Worm (Caenorhabditis elegans) whole organism, mixed stage, embryonic: ENCODE data around the gene emre-1.

ENCODE experiments used
- M03D4.4 ChIP-seq: sonication (generic microtip); optimal IDR thresholded peaks from 2 replicates; lab custom pipeline; 2017; ENCODE audit warnings: mild to moderate bottlenecking, missing genetic modification characterization, missing compliant biosample characterization
- ceh-39 ChIP-seq: fragments of 150-350 bp; optimal IDR thresholded peaks from 2 replicates; lab custom pipeline; 2014; ENCODE audit warnings: missing biosample characterization, missing genetic modification characterization
- ceh-43 ChIP-seq: fragments of 200-800 bp; sonication (Bioruptor generic); optimal IDR thresholded peaks from 2 replicates; lab custom pipeline; 2018; ENCODE audit warnings: mild to moderate bottlenecking, missing genetic modification characterization, moderate library complexity, missing compliant biosample characterization
- ceh-83 ChIP-seq: fragments of 200-800 bp; sonication (Bioruptor generic); optimal IDR thresholded peaks from 2 replicates; lab custom pipeline; 2018; ENCODE audit warnings: mild to moderate bottlenecking, missing genetic modification characterization, missing compliant biosample characterization
- ces-1 ChIP-seq: fragments of 150-350 bp; optimal IDR thresholded peaks from 2 replicates; lab custom pipeline; 2014; ENCODE audit warnings: missing biosample characterization, missing genetic modification reagents, missing genetic modification characterization
- cnd-1 ChIP-seq: fragments of 200-800 bp; sonication (Bioruptor generic); optimal IDR thresholded peaks from 2 replicates; lab custom pipeline; 2018; ENCODE audit warnings: mild to moderate bottlenecking, missing genetic modification characterization, missing compliant biosample characterization
- drap-1 ChIP-seq: fragments of 200-800 bp; sonication (Bioruptor generic); optimal IDR thresholded peaks from 3 replicates; lab custom pipeline; 2018; ENCODE audit warnings: mild to moderate bottlenecking, missing genetic modification characterization, missing compliant biosample characterization
- flh-1 ChIP-seq: fragments of 200-800 bp; sonication (Bioruptor generic); optimal IDR thresholded peaks from 2 replicates; lab custom pipeline; 2018; ENCODE audit warnings: mild to moderate bottlenecking, missing genetic modification characterization, moderate library complexity, missing compliant biosample characterization
- ham-2 ChIP-seq: fragments of 200-800 bp; sonication (Bioruptor generic); optimal IDR thresholded peaks from 2 replicates; lab custom pipeline; 2018; ENCODE audit warnings: mild to moderate bottlenecking, missing genetic modification characterization, missing compliant biosample characterization
- hlh-1 ChIP-seq: fragments of 150-350 bp; optimal IDR thresholded peaks from 2 replicates; lab custom pipeline; 2014; ENCODE audit warnings: missing biosample characterization, missing genetic modification reagents, missing genetic modification characterization
- lin-32 ChIP-seq: fragments of 200-800 bp; sonication (Bioruptor generic); optimal IDR thresholded peaks from 2 replicates; lab custom pipeline; 2018; ENCODE audit warnings: mild to moderate bottlenecking, missing genetic modification characterization, missing compliant biosample characterization
- lsy-2 ChIP-seq: fragments of 150-350 bp; optimal IDR thresholded peaks from 2 replicates; lab custom pipeline; 2014; ENCODE audit warnings: missing biosample characterization, missing genetic modification characterization
- mab-5 ChIP-seq: fragments of 150-350 bp; optimal IDR thresholded peaks from 2 replicates; lab custom pipeline; 2014; ENCODE audit warnings: missing biosample characterization, missing genetic modification characterization
- mep-1 ChIP-seq: fragments of 150-350 bp; optimal IDR thresholded peaks from 2 replicates; lab custom pipeline; 2017; ENCODE audit warnings: missing biosample characterization, missing genetic modification reagents, missing genetic modification characterization, inconsistent platforms
- mls-2 ChIP-seq: sonication (generic microtip); optimal IDR thresholded peaks from 2 replicates; lab custom pipeline; 2016; ENCODE audit warnings: mild to moderate bottlenecking, missing genetic modification characterization, moderate library complexity, missing compliant biosample characterization
- nhr-12 ChIP-seq: fragments of 150-350 bp; optimal IDR thresholded peaks from 2 replicates; lab custom pipeline; 2014; ENCODE audit warnings: missing biosample characterization, missing genetic modification characterization
- nhr-2 ChIP-seq: fragments of 150-350 bp; optimal IDR thresholded peaks from 2 replicates; lab custom pipeline; 2014; ENCODE audit warnings: missing biosample characterization, missing genetic modification characterization
- nhr-237 ChIP-seq: fragments of 150-350 bp; optimal IDR thresholded peaks from 2 replicates; lab custom pipeline; 2014; ENCODE audit warnings: missing biosample characterization, missing genetic modification characterization
- nhr-28 ChIP-seq: fragments of 150-350 bp; optimal IDR thresholded peaks from 2 replicates; lab custom pipeline; 2014; ENCODE audit warnings: missing biosample characterization, missing genetic modification characterization
- nhr-76 ChIP-seq: sonication (generic microtip); optimal IDR thresholded peaks from 2 replicates; lab custom pipeline; 2017; ENCODE audit warnings: missing biosample characterization, missing genetic modification characterization
- pha-4 ChIP-seq: fragments of 150-350 bp; optimal IDR thresholded peaks from 2 replicates; lab custom pipeline; 2018; ENCODE audit warnings: missing biosample characterization, missing genetic modification reagents, missing genetic modification characterization
- sem-2 ChIP-seq: fragments of 200-800 bp; sonication (Bioruptor generic); optimal IDR thresholded peaks from 2 replicates; lab custom pipeline; 2018; ENCODE audit warnings: mild to moderate bottlenecking, missing genetic modification characterization, missing compliant biosample characterization
- snpc-4 ChIP-seq: fragments of 150-350 bp; optimal IDR thresholded peaks from 2 replicates; lab custom pipeline; 2014; ENCODE audit warnings: missing biosample characterization, missing genetic modification characterization
- sptf-1 ChIP-seq: sonication (generic microtip); optimal IDR thresholded peaks from 2 replicates; lab custom pipeline; 2017; ENCODE audit warnings: mild to moderate bottlenecking, missing genetic modification characterization, moderate library complexity, missing compliant biosample characterization
- tbx-8 ChIP-seq: fragments of 200-800 bp; sonication (Bioruptor generic); optimal IDR thresholded peaks from 2 replicates; lab custom pipeline; 2018; ENCODE audit warnings: mild to moderate bottlenecking, missing genetic modification characterization, moderate library complexity, missing compliant biosample characterization
- zip-8 ChIP-seq: fragments of 150-350 bp; optimal IDR thresholded peaks from 2 replicates; lab custom pipeline; 2014; ENCODE audit warnings: missing biosample characterization, missing genetic modification characterization
- ztf-11 ChIP-seq: fragments of 150-350 bp; optimal IDR thresholded peaks from 2 replicates; lab custom pipeline; 2014; ENCODE audit warnings: missing biosample characterization, missing genetic modification characterization

The emre-1 gene

ce11 chrX:14947355-14947668 lies 32.2 kb upstream of the emre-1 start:
- TF ChIP-seq lsy-2 (tag; lab: Kevin White, UChicago) (no peak), sem-2 (no peak), flh-1 (GFP tag; lab: Kevin White, UChicago) (no peak), hlh-1 (tag; lab: Kevin White, UChicago) (no peak), nhr-76 (tag; lab: Kevin White, UChicago) (no peak), lin-32 (GFP tag; lab: Kevin White, UChicago) (no peak), ztf-11 (no peak), ceh-39 (tag; lab: Kevin White, UChicago) (no peak), ceh-83 (GFP tag; lab: Kevin White, UChicago) (no peak), snpc-4 (tag; lab: Kevin White, UChicago) (no peak), zip-8 (tag; lab: Kevin White, UChicago) (no peak), nhr-237 (tag; lab: Kevin White, UChicago) (no peak), M03D4.4 (tag; lab: Kevin White, UChicago) (no peak), pha-4 (tag; lab: Kevin White, UChicago) (no peak), tbx-8 (GFP tag; lab: Kevin White, UChicago) (no peak), cnd-1 (tag; lab: Kevin White, UChicago) (no peak), nhr-12 (tag; lab: Kevin White, UChicago) (no peak), mab-5 (tag; lab: Kevin White, UChicago) (no peak), mls-2 (tag; lab: Kevin White, UChicago) (no peak), nhr-2 (tag; lab: Kevin White, UChicago) (no peak)

- TF ChIP-seq drap-1 (GFP tag; lab: Kevin White, UChicago) (no peak), cnd-1 (tag; lab: Kevin White, UChicago) (no peak), mep-1 (tag; lab: Kevin White, UChicago) (no peak), nhr-28 (tag; lab: Kevin White, UChicago) (no peak), ztf-11 (no peak)
Measured at ce11 chrX:14951797-14952196, 27.7 kb upstream of the emre-1 start.

DNA sequence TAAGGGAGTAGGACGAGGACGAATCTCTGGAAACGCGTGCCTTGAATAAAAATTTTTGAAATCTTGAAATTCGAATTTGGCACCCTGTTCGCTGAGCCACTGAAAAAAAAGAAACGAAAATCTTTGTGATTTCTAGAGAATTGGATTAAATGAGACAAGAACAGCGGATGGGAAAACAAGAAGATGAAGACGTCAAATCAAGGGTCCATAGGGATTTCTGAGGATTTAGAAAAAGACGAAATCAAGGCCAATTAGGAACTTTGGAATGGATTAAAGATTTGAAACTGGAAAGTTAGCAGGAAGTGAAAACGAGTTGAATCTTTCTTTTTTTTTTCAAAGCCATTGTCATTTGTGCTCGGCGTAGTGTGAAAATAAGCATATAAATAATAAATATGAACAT lies 24.9 kb upstream of the emre-1 start, which contains the start of gene pag-3:
Gene pag-3 (minus strand): TSS at position 101 of the 400 bp plus-strand sequence.
- TF ChIP-seq mep-1 (tag; lab: Kevin White, UChicago), result no peak
- TF ChIP-seq flh-1 (GFP tag; lab: Kevin White, UChicago), result no peak
- no peak for TF ChIP-seq drap-1 (GFP tag; lab: Kevin White, UChicago)
- TF ChIP-seq ham-2 (GFP tag; lab: Kevin White, UChicago), result no peak

ce11 chrX:14957176-14957575 lies 22.3 kb upstream of the emre-1 start:
- peak; percentile 67 for TF ChIP-seq zip-8 (tag; lab: Kevin White, UChicago)
- TF ChIP-seq nhr-28 (tag; lab: Kevin White, UChicago), result no peak
- peak; percentile 11 for TF ChIP-seq ces-1 (GFP tag; lab: Kevin White, UChicago)

- TF ChIP-seq lsy-2 (tag; lab: Kevin White, UChicago) (no peak), zip-8 (tag; lab: Kevin White, UChicago) (no peak), ces-1 (GFP tag; lab: Kevin White, UChicago) (peak; percentile 54), nhr-12 (tag; lab: Kevin White, UChicago) (no peak)
Measured at ce11 chrX:14958401-14958800, 21.1 kb upstream of the emre-1 start.

DNA sequence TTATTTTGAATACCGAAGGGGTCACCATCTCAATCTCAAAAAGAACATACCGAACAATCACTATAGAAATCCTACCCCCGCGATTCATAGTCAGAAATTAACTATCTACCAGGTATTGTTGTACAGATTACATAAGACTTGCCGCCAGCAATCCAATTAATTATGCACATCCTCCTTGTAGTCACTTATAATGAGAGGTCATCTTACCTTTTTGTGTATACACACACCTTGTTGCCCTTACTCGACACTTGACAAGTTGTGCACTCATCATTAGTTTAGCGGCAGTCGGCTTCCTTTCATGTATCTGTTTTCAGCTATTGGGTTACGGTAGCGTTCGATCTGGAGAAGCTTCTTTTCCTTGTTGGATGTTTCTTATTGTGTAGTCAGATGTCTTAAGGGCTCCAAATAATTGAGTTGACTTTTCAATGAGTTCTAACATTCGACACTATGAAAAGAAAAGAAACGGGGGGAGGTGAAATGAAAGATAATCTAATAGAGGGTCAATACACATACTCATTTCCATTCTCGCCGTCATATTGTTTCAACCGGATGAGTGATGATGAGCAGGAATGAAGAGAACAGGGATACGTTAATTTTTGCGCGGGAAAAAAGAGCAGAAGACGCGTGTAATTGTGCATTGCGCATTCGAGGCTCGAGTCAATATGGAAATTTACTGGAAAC lies 20.0 kb upstream of the emre-1 start:
- no peak for TF ChIP-seq ham-2 (GFP tag; lab: Kevin White, UChicago)
- TF ChIP-seq nhr-2 (tag; lab: Kevin White, UChicago), result peak; percentile 96
- TF ChIP-seq ces-1 (GFP tag; lab: Kevin White, UChicago), result peak; percentile 91
- TF ChIP-seq cnd-1 (tag; lab: Kevin White, UChicago), result no peak
- no peak for TF ChIP-seq sptf-1 (tag; lab: Kevin White, UChicago)
- TF ChIP-seq ceh-43 (GFP tag; lab: Kevin White, UChicago), result no peak
- no peak for TF ChIP-seq sem-2
- TF ChIP-seq mls-2 (tag; lab: Kevin White, UChicago), result no peak
